Fruit fly (Drosophila melanogaster): Measurements from ENCODE around the gene CG31380.

DNA sequence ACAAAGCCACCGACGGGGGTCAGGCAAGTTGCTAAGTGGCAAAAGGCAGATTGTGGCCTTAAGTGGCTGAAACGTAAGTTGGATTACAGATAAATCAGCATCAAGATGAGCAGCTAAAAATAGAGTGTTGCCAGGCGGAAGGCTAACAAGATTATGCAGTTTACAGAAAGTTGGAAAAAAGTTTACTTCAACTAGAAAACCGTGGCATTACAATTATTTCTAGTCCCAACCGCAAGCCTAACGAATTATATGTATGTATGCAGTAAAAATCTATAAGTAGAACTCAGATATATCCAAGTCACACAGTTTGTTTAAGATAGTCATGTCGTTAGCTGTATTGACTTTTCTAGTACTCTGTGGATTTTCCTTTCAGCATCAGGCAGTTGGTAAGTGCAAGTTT, 16.9 kb upstream of the CG31380 start, which contains the start of gene BG642167:
- no peak for TF ChIP-seq EcR (GFP tag; optimal IDR thresholded peaks at IDR 0.05)
- no peak for TF ChIP-seq usp (GFP tag; optimal IDR thresholded peaks at IDR 0.05)
- TF ChIP-seq psq (optimal IDR thresholded peaks at IDR 0.05), result no peak
